Worm (Caenorhabditis elegans): ENCODE results near the gene C01G10.4.

- TF ChIP-seq nhr-28 (tag; optimal IDR thresholded peaks at IDR 0.05) (no peak), ama-1 (optimal IDR thresholded peaks at IDR 0.05) (no peak), unc-62 (GFP tag; optimal IDR thresholded peaks at IDR 0.05 in 1 of 2) (no peak), unc-62 (tag; optimal IDR thresholded peaks at IDR 0.05) (no peak), lin-15B (tag; optimal IDR thresholded peaks at IDR 0.05) (no peak), skn-1 (tag; optimal IDR thresholded peaks at IDR 0.05) (no peak), nhr-11 (tag; optimal IDR thresholded peaks at IDR 0.05) (no peak), nhr-237 (tag; optimal IDR thresholded peaks at IDR 0.05) (no peak), nhr-77 (tag; optimal IDR thresholded peaks at IDR 0.05) (peak; percentile 16), ztf-11 (tag; optimal IDR thresholded peaks at IDR 0.05) (no peak), lsy-2 (tag; optimal IDR thresholded peaks at IDR 0.05) (peak in 1 of 2 experiments; percentile 28), fos-1 (tag; optimal IDR thresholded peaks at IDR 0.05) (no peak)
Measured at ce11 chrV:15065068-15065744, 24.3 kb upstream of the C01G10.4 start, which contains the start of gene C25D7.9.
